Fruit fly (Drosophila melanogaster) whole organism, embryonic: ENCODE results near the gene mRpL55.

ENCODE experiments used
- ATbp ChIP-seq: fragments of 200-800 bp; sonication (Bioruptor generic); optimal IDR thresholded peaks from 2 replicates; lab custom pipeline; 2017; ENCODE audit warnings: missing biosample characterization, mild to moderate bottlenecking, missing genetic modification characterization, missing genetic modification reagents
- Ada2b ChIP-seq: fragments of 200-800 bp; sonication (Bioruptor generic); IDR thresholded peaks from 2 replicates; pipeline ENCODE4 v1.3.6; 2022; ENCODE audit warnings: missing biosample characterization, missing genetic modification characterization
- Aef1 ChIP-seq: fragments of 200-800 bp; sonication (Bioruptor generic); IDR thresholded peaks from 3 replicates; pipeline ENCODE4 v1.3.6; 2022; ENCODE audit warnings: missing biosample characterization, missing genetic modification characterization
- CG10366 ChIP-seq: fragments of 200-800 bp; sonication (Bioruptor generic); IDR thresholded peaks from 2 replicates; pipeline ENCODE4 v1.3.6; 2022; ENCODE audit warnings: missing biosample characterization, missing genetic modification characterization
- CG10979 ChIP-seq: fragments of 200-800 bp; sonication (Bioruptor generic); optimal IDR thresholded peaks from 2 replicates; lab custom pipeline; 2018; ENCODE audit warnings: missing biosample characterization, mild to moderate bottlenecking, missing genetic modification characterization, moderate library complexity
- CG11398 ChIP-seq: fragments of 200-800 bp; sonication (Bioruptor generic); optimal IDR thresholded peaks from 2 replicates; lab custom pipeline; 2016; ENCODE audit warnings: missing biosample characterization, missing genetic modification characterization
- CG11504 ChIP-seq: fragments of 200-800 bp; sonication (Bioruptor generic); optimal IDR thresholded peaks from 3 replicates; lab custom pipeline; 2019; ENCODE audit warnings: missing biosample characterization, mild to moderate bottlenecking, missing genetic modification characterization, moderate library complexity
- CG12071 ChIP-seq: fragments of 200-800 bp; sonication (Bioruptor generic); optimal IDR thresholded peaks from 3 replicates; lab custom pipeline; 2018; ENCODE audit warnings: missing biosample characterization, mild to moderate bottlenecking, missing genetic modification characterization
- CG12155 ChIP-seq: fragments of 200-800 bp; sonication (Bioruptor generic); optimal IDR thresholded peaks from 3 replicates; lab custom pipeline; 2016; ENCODE audit warnings: missing biosample characterization, missing genetic modification characterization
- CG12391 ChIP-seq: fragments of 200-800 bp; sonication (Bioruptor generic); optimal IDR thresholded peaks from 3 replicates; lab custom pipeline; 2018; ENCODE audit warnings: missing biosample characterization, mild to moderate bottlenecking, missing genetic modification characterization, moderate library complexity
- CG1647 ChIP-seq: fragments of 200-800 bp; sonication (Bioruptor generic); optimal IDR thresholded peaks from 3 replicates; lab custom pipeline; 2016; ENCODE audit warnings: missing biosample characterization, missing genetic modification characterization
- CG16863 ChIP-seq: fragments of 200-800 bp; sonication (Bioruptor generic); optimal IDR thresholded peaks from 3 replicates; lab custom pipeline; 2016; ENCODE audit warnings: missing biosample characterization, missing genetic modification characterization
- CG18011 ChIP-seq: fragments of 200-800 bp; sonication (Bioruptor generic); optimal IDR thresholded peaks from 2 replicates; lab custom pipeline; 2017; ENCODE audit warnings: missing biosample characterization, missing genetic modification characterization, mild to moderate bottlenecking, moderate library complexity, missing genotype
- CG2889 ChIP-seq: fragments of 200-800 bp; sonication (Bioruptor generic); IDR thresholded peaks from 3 replicates; pipeline ENCODE4 v1.3.6; 2022; ENCODE audit warnings: missing biosample characterization, missing genetic modification characterization
- CG30431 ChIP-seq: fragments of 200-800 bp; sonication (Bioruptor generic); optimal IDR thresholded peaks from 2 replicates; lab custom pipeline; 2017; ENCODE audit warnings: missing biosample characterization, missing genetic modification characterization
- CG32532 ChIP-seq: fragments of 200-800 bp; sonication (Bioruptor generic); IDR thresholded peaks from 2 replicates; pipeline ENCODE4 v1.3.6; 2022; ENCODE audit warnings: missing biosample characterization, missing genetic modification characterization
- CG34376 ChIP-seq: fragments of 200-800 bp; sonication (Bioruptor generic); optimal IDR thresholded peaks from 2 replicates; lab custom pipeline; 2018; ENCODE audit warnings: missing biosample characterization, mild to moderate bottlenecking, missing genetic modification characterization
- CG6683 ChIP-seq: fragments of 200-800 bp; sonication (Bioruptor generic); optimal IDR thresholded peaks from 2 replicates; lab custom pipeline; 2017; ENCODE audit warnings: missing biosample characterization, mild to moderate bottlenecking, missing genetic modification characterization, missing genetic modification reagents
- CG6854 ChIP-seq: fragments of 200-800 bp; sonication (Bioruptor generic); optimal IDR thresholded peaks from 3 replicates; lab custom pipeline; 2017; ENCODE audit warnings: missing biosample characterization, mild to moderate bottlenecking, missing genetic modification characterization
- CG7963 ChIP-seq: fragments of 200-800 bp; sonication (Bioruptor generic); IDR thresholded peaks from 3 replicates; pipeline ENCODE4 v1.3.6; 2022; ENCODE audit warnings: missing biosample characterization, missing genetic modification characterization; ENCODE audit not compliant: partially characterized antibody
- CG8290 ChIP-seq, 3 experiments: fragments of 200-800 bp; sonication (Bioruptor generic); optimal IDR thresholded peaks; 2 replicates each; lab custom pipeline; 2016 to 2019; ENCODE audit warnings: missing biosample characterization in 3 of 3, missing genetic modification characterization in 3 of 3, mild to moderate bottlenecking in 2 of 3, moderate library complexity in 1 of 3
- E2f1 ChIP-seq: fragments of 200-800 bp; sonication (Bioruptor generic); IDR thresholded peaks from 2 replicates; pipeline ENCODE4 v1.3.6; 2022; ENCODE audit warnings: missing biosample characterization, missing genetic modification characterization
- HLH4C ChIP-seq: fragments of 200-800 bp; sonication (Bioruptor generic); IDR thresholded peaks from 3 replicates; pipeline ENCODE4 v1.3.6; 2022; ENCODE audit warnings: missing biosample characterization, missing genetic modification characterization; ENCODE audit not compliant: partially characterized antibody
- Hey ChIP-seq: fragments of 200-800 bp; sonication (Bioruptor generic); optimal IDR thresholded peaks from 3 replicates; lab custom pipeline; 2018; ENCODE audit warnings: missing biosample characterization, mild to moderate bottlenecking, missing genetic modification characterization
- Myb ChIP-seq: fragments of 200-800 bp; sonication (Bioruptor generic); optimal IDR thresholded peaks from 2 replicates; lab custom pipeline; 2016; ENCODE audit warnings: missing biosample characterization, missing genetic modification characterization
- Rfx ChIP-seq: fragments of 200-800 bp; sonication (Bioruptor generic); IDR thresholded peaks from 2 replicates; pipeline ENCODE4 v1.3.6; 2022; ENCODE audit warnings: missing biosample characterization, missing genetic modification characterization
- Rx ChIP-seq: fragments of 200-800 bp; sonication (Bioruptor generic); IDR thresholded peaks from 2 replicates; pipeline ENCODE4 v1.3.6; 2022; ENCODE audit warnings: missing biosample characterization, missing genetic modification characterization
- Sin3A ChIP-seq: fragments of >200 bp; optimal IDR thresholded peaks from 2 replicates; lab custom pipeline; 2018
- Taf1 ChIP-seq: fragments of 200-800 bp; sonication (Bioruptor generic); IDR thresholded peaks from 2 replicates; pipeline ENCODE4 v1.3.6; 2022; ENCODE audit warnings: missing biosample characterization, missing genetic modification characterization
- Xrp1 ChIP-seq: fragments of 200-800 bp; sonication (Bioruptor generic); IDR thresholded peaks from 2 replicates; pipeline ENCODE4 v1.3.6; 2022; ENCODE audit warnings: missing biosample characterization, missing genetic modification characterization
- ab ChIP-seq: fragments of 200-800 bp; sonication (Bioruptor generic); optimal IDR thresholded peaks from 2 replicates; lab custom pipeline; 2016; ENCODE audit warnings: missing biosample characterization, missing genetic modification characterization
- az2 ChIP-seq: fragments of 200-800 bp; sonication (Bioruptor generic); optimal IDR thresholded peaks from 3 replicates; lab custom pipeline; 2016; ENCODE audit warnings: missing biosample characterization, missing genetic modification characterization
- bab2 ChIP-seq: fragments of 200-800 bp; sonication (Bioruptor generic); optimal IDR thresholded peaks from 2 replicates; lab custom pipeline; 2016; ENCODE audit warnings: missing biosample characterization, missing genetic modification characterization
- dimm ChIP-seq: fragments of 200-800 bp; sonication (Bioruptor generic); IDR thresholded peaks from 2 replicates; pipeline ENCODE4 v1.3.6; 2022; ENCODE audit warnings: missing biosample characterization, missing genetic modification characterization
- dmrt99B ChIP-seq: fragments of 200-800 bp; sonication (Bioruptor generic); optimal IDR thresholded peaks from 2 replicates; lab custom pipeline; 2018; ENCODE audit warnings: missing biosample characterization, mild to moderate bottlenecking, missing genetic modification characterization, moderate library complexity
- ind ChIP-seq: fragments of 200-800 bp; sonication (Bioruptor generic); optimal IDR thresholded peaks from 3 replicates; lab custom pipeline; 2016; ENCODE audit warnings: missing biosample characterization, missing genetic modification characterization
- jing ChIP-seq: fragments of 200-800 bp; sonication (Bioruptor generic); optimal IDR thresholded peaks from 2 replicates; lab custom pipeline; 2018; ENCODE audit warnings: missing biosample characterization, mild to moderate bottlenecking, missing genetic modification characterization
- jumu ChIP-seq: fragments of 200-800 bp; sonication (Bioruptor generic); optimal IDR thresholded peaks from 3 replicates; lab custom pipeline; 2016; ENCODE audit warnings: missing biosample characterization, missing genetic modification characterization
- mam ChIP-seq: fragments of 200-800 bp; sonication (Bioruptor generic); optimal IDR thresholded peaks from 3 replicates; lab custom pipeline; 2016; ENCODE audit warnings: missing biosample characterization, missing genetic modification characterization
- nmo ChIP-seq: fragments of 200-800 bp; sonication (Bioruptor generic); optimal IDR thresholded peaks from 2 replicates; lab custom pipeline; 2018; ENCODE audit warnings: missing biosample characterization, mild to moderate bottlenecking, missing genetic modification characterization, moderate library complexity
- pan ChIP-seq, 4 experiments: fragments of >200 bp in 3 of 4; fragments of 200-800 bp in 1 of 4; sonication (Bioruptor generic) in 1 of 4; optimal IDR thresholded peaks in 3 of 4; IDR thresholded peaks in 1 of 4; 2 replicates each; pipeline versions ENCODE4 v1.3.6 to Lab custom; 2017 to 2022; ENCODE audit warnings: missing biosample characterization in 2 of 4, missing genetic modification characterization in 2 of 4, mixed read lengths in 1 of 4
- pnt ChIP-seq: fragments of 200-800 bp; sonication (Bioruptor generic); optimal IDR thresholded peaks from 3 replicates; lab custom pipeline; 2016; ENCODE audit warnings: missing biosample characterization, missing genetic modification characterization
- row ChIP-seq: fragments of 200-800 bp; sonication (Bioruptor generic); IDR thresholded peaks from 3 replicates; pipeline ENCODE4 v1.3.6; 2022; ENCODE audit warnings: missing biosample characterization, missing genetic modification characterization
- sens ChIP-seq: fragments of 200-800 bp; sonication (Bioruptor generic); peaks from one replicate; lab custom pipeline; 2016; ENCODE audit warnings: missing biosample characterization, missing genetic modification characterization
- tup ChIP-seq: fragments of 200-800 bp; sonication (Bioruptor generic); optimal IDR thresholded peaks from 2 replicates; lab custom pipeline; 2016; ENCODE audit warnings: missing biosample characterization, mild to moderate bottlenecking, missing genetic modification characterization, moderate library complexity
- wek ChIP-seq: fragments of 200-800 bp; sonication (Bioruptor generic); optimal IDR thresholded peaks from 3 replicates; lab custom pipeline; 2018; ENCODE audit warnings: missing biosample characterization, mild to moderate bottlenecking, missing genetic modification characterization, moderate library complexity
- zen ChIP-seq: fragments of 200-800 bp; sonication (Bioruptor generic); optimal IDR thresholded peaks from 3 replicates; lab custom pipeline; 2018; ENCODE audit warnings: missing biosample characterization, mild to moderate bottlenecking, missing genetic modification characterization, moderate library complexity
- zf30C ChIP-seq: fragments of 200-800 bp; sonication (Bioruptor generic); optimal IDR thresholded peaks from 3 replicates; lab custom pipeline; 2018; ENCODE audit warnings: missing biosample characterization, mild to moderate bottlenecking, missing genetic modification characterization
- zfh2 ChIP-seq: fragments of 200-800 bp; sonication (Bioruptor generic); optimal IDR thresholded peaks from 2 replicates; lab custom pipeline; 2016; ENCODE audit warnings: missing biosample characterization, missing genetic modification characterization

Gene mRpL55

DNA sequence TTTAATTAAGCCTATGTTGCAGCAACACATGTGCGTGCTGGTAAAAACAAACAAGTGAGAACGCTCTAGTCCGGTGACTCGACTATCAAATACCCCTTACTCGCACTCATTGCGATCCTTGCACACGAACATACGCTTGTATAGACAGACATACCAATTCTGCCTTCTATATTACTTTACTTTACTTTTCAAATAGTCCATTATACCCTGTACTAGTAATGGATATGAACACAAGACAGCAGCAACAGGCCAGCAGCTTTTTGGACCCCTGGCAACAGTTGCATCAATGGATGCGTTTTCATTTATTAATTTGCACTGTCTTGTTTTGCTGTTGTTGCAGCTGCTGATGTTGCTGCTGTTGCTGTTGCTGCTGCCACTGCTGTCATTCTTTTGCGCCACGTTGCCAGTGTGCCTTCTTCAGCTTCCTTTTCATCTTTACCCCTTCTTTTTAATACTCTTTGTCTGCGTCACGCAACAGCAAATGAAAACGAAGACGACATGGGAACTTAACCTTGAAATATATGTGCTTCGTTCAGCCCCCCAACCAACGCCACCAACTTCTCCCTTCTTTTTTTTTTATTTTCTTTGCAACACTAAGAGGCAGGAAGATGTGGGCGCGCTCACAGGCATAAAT lies 23.9 kb upstream of the mRpL55 start (continued):
- TF ChIP-seq CG10979 (tag; lab: Kevin White, UChicago), result peak; percentile 40
- TF ChIP-seq Aef1 (GFP tag; lab: Robert Waterston, UW), result peak; percentile 60; the same call in 2 of the 3 replicates
- TF ChIP-seq CG6854, result no peak
- no peak for TF ChIP-seq CG11398
- no peak for TF ChIP-seq zfh2 (GFP tag; lab: Kevin White, UChicago)
- no peak for TF ChIP-seq Hey
- peak; percentile 11 for TF ChIP-seq ATbp (GFP tag; lab: Kevin White, UChicago)
- no peak for TF ChIP-seq CG34376 (GFP tag; lab: Kevin White, UChicago)
- no peak for TF ChIP-seq wek (GFP tag; lab: Kevin White, UChicago)
- no peak for TF ChIP-seq CG30431 (GFP tag; lab: Kevin White, UChicago)
- TF ChIP-seq Sin3A (lab: Kevin White, UChicago), result no peak
- peak; percentile 12 for TF ChIP-seq CG1647 (GFP tag; lab: Kevin White, UChicago)
- TF ChIP-seq HLH4C (GFP tag; lab: Robert Waterston, UW), result peak; percentile 10; the same call in 1 of the 3 replicates
- no peak for TF ChIP-seq CG8290 (GFP tag; optimal IDR thresholded peaks at IDR 0.05; lab: Kevin White, UChicago)
- TF ChIP-seq CG8290 (tag; optimal IDR thresholded peaks at IDR 0.05; lab: Kevin White, UChicago), result no peak
- TF ChIP-seq CG12391 (tag; lab: Kevin White, UChicago), result peak; percentile 31
- peak; percentile 35 for TF ChIP-seq nmo (GFP tag; lab: Kevin White, UChicago)
- TF ChIP-seq mam (GFP tag; lab: Kevin White, UChicago), result no peak
- 0 out of 2 replicates have a peak, but pooled peaks have one; percentile 17 for TF ChIP-seq Rx (GFP tag; lab: Robert Waterston, UW)
- TF ChIP-seq pan (optimal IDR thresholded peaks at IDR 0.05; lab: Kevin White, UChicago), result no peak
- TF ChIP-seq pan (GFP tag; optimal IDR thresholded peaks at IDR 0.05 in 1 of 2, IDR thresholded peaks at IDR 0.05 in 1 of 2), result peak in 1 of 2 experiments; percentile 49
- peak; percentile 17 for TF ChIP-seq ind (GFP tag; lab: Kevin White, UChicago)
- TF ChIP-seq pnt (GFP tag; lab: Kevin White, UChicago), result peak; percentile 2
- no peak for TF ChIP-seq CG18011 (GFP tag; lab: Kevin White, UChicago)
- no peak for TF ChIP-seq bab2 (GFP tag; lab: Kevin White, UChicago)
- no peak for TF ChIP-seq zen (tag; lab: Kevin White, UChicago)
- no peak for TF ChIP-seq sens
- TF ChIP-seq Ada2b (GFP tag; lab: Robert Waterston, UW), result 0 out of 2 replicates have a peak, but pooled peaks have one; percentile 6
- no peak for TF ChIP-seq dimm (GFP tag; lab: Robert Waterston, UW)
- peak; percentile 14 for TF ChIP-seq CG16863
- 0 out of 3 replicates have a peak, but pooled peaks have one; percentile 33 for TF ChIP-seq CG2889 (GFP tag; lab: Robert Waterston, UW)
- peak; percentile 62 for TF ChIP-seq row (GFP tag; lab: Robert Waterston, UW)
- peak; percentile 60; the same call in 1 of the 2 replicates for TF ChIP-seq Xrp1 (GFP tag; lab: Robert Waterston, UW)
- no peak for TF ChIP-seq CG7963 (GFP tag; lab: Robert Waterston, UW)
- peak; percentile 22 for TF ChIP-seq az2
- peak; percentile 49; the same call in 1 of the 2 replicates for TF ChIP-seq CG10366
- TF ChIP-seq zf30C (GFP tag; lab: Kevin White, UChicago), result no peak
- no peak for TF ChIP-seq CG12071 (GFP tag; lab: Kevin White, UChicago)
- TF ChIP-seq CG11504 (tag; lab: Kevin White, UChicago), result peak; percentile 66
- no peak for TF ChIP-seq CG12155
- TF ChIP-seq CG6683, result no peak
- TF ChIP-seq Taf1 (GFP tag; lab: Robert Waterston, UW), result no peak
- TF ChIP-seq jumu (GFP tag; lab: Kevin White, UChicago), result no peak
- peak; percentile 27 for TF ChIP-seq ab (GFP tag; lab: Kevin White, UChicago)
- no peak for TF ChIP-seq Myb (GFP tag; lab: Kevin White, UChicago)
- TF ChIP-seq CG32532 (GFP tag; lab: Robert Waterston, UW), result no peak
- peak; percentile 43 for TF ChIP-seq dmrt99B
- 0 out of 2 replicates have a peak, but pooled peaks have one; percentile 22 for TF ChIP-seq Rfx (GFP tag; lab: Robert Waterston, UW)
- TF ChIP-seq E2f1 (GFP tag; lab: Robert Waterston, UW), result 0 out of 2 replicates have a peak, but pooled peaks have one; percentile 10
- TF ChIP-seq tup (GFP tag; lab: Kevin White, UChicago), result no peak
- TF ChIP-seq jing (GFP tag; lab: Kevin White, UChicago), result peak; percentile 12
